Worm (Caenorhabditis elegans) whole organism, young adult: ENCODE measurements around the gene K10H10.10.

Experiments
- B0336.3 ChIP-seq: fragments of 200-800 bp; sonication (Bioruptor generic); IDR thresholded peaks from 2 replicates; pipeline ENCODE4 v1.3.6; 2022; ENCODE audit warnings: missing genetic modification characterization, missing compliant biosample characterization
- C17E4.6 ChIP-seq: fragments of 200-800 bp; sonication (Bioruptor generic); IDR thresholded peaks from 2 replicates; pipeline ENCODE4 v1.3.6; 2022; ENCODE audit warnings: missing genetic modification reagents, missing genetic modification characterization, missing compliant biosample characterization
- F23B12.7 ChIP-seq: sonication (generic microtip); optimal IDR thresholded peaks from 2 replicates; lab custom pipeline; 2017; ENCODE audit warnings: missing genetic modification characterization, mild to moderate bottlenecking, missing compliant biosample characterization, antibody characterized with exemption, moderate library complexity; ENCODE audit not compliant: insufficient read depth
- F33H1.4 ChIP-seq: fragments of 200-800 bp; sonication (Bioruptor generic); IDR thresholded peaks from 2 replicates; pipeline ENCODE4 v1.3.6; 2022; ENCODE audit warnings: missing genetic modification reagents, missing genetic modification characterization, missing compliant biosample characterization
- F37B4.10 ChIP-seq: fragments of 200-800 bp; sonication (Bioruptor generic); IDR thresholded peaks from 2 replicates; pipeline ENCODE4 v1.3.6; 2022; ENCODE audit warnings: missing genetic modification characterization, missing compliant biosample characterization
- F52B5.7 ChIP-seq: sonication (generic microtip); optimal IDR thresholded peaks from 2 replicates; lab custom pipeline; 2016; ENCODE audit warnings: mild to moderate bottlenecking, missing genetic modification characterization, missing compliant biosample characterization
- F55B11.4 ChIP-seq: sonication (generic microtip); optimal IDR thresholded peaks from 2 replicates; lab custom pipeline; 2016; ENCODE audit warnings: missing compliant biosample characterization, missing genetic modification characterization, borderline replicate concordance; ENCODE audit not compliant: insufficient read depth
- F57A8.1 ChIP-seq: fragments of 200-800 bp; sonication (Bioruptor generic); optimal IDR thresholded peaks from 2 replicates; lab custom pipeline; 2018; ENCODE audit warnings: mild to moderate bottlenecking, missing genetic modification characterization, moderate library complexity, missing compliant biosample characterization
- atf-7 ChIP-seq: sonication (generic microtip); optimal IDR thresholded peaks from 2 replicates; lab custom pipeline; 2017; ENCODE audit warnings: mild to moderate bottlenecking, missing genetic modification characterization, missing compliant biosample characterization
- attf-5 ChIP-seq: fragments of 200-800 bp; sonication (Bioruptor generic); optimal IDR thresholded peaks from 2 replicates; lab custom pipeline; 2018; ENCODE audit warnings: mild to moderate bottlenecking, missing genetic modification characterization, missing compliant biosample characterization
- attf-6 ChIP-seq: fragments of 200-800 bp; sonication (Bioruptor generic); IDR thresholded peaks from 2 replicates; pipeline ENCODE4 v1.3.6; 2022; ENCODE audit warnings: missing genetic modification reagents, missing genetic modification characterization, missing compliant biosample characterization
- cebp-1 ChIP-seq, 2 experiments: fragments of 200-800 bp in 1 of 2; sonication (Bioruptor generic) in 1 of 2; sonication (generic microtip) in 1 of 2; IDR thresholded peaks in 1 of 2; optimal IDR thresholded peaks in 1 of 2; 2 replicates each; pipeline versions ENCODE4 v1.3.6 to Lab custom; 2017 to 2022; ENCODE audit warnings: missing compliant biosample characterization in 2 of 2, missing genetic modification characterization in 2 of 2, mild to moderate bottlenecking in 1 of 2, missing genetic modification reagents in 1 of 2, moderate library complexity in 1 of 2
- ceh-100 ChIP-seq: fragments of 200-800 bp; sonication (Bioruptor generic); IDR thresholded peaks from 2 replicates; pipeline ENCODE4 v1.3.6; 2022; ENCODE audit warnings: missing genetic modification reagents, missing genetic modification characterization, missing compliant biosample characterization
- ceh-27 ChIP-seq: fragments of 200-800 bp; sonication (Bioruptor generic); optimal IDR thresholded peaks from 2 replicates; lab custom pipeline; 2018; ENCODE audit warnings: mild to moderate bottlenecking, missing genetic modification characterization, moderate library complexity, missing compliant biosample characterization
- ceh-79 ChIP-seq: sonication (generic microtip); optimal IDR thresholded peaks from 2 replicates; lab custom pipeline; 2017; ENCODE audit warnings: mild to moderate bottlenecking, missing genetic modification characterization, missing compliant biosample characterization
- ceh-91 ChIP-seq: fragments of 200-800 bp; sonication (Bioruptor generic); IDR thresholded peaks from 2 replicates; pipeline ENCODE4 v1.3.6; 2022; ENCODE audit warnings: missing genetic modification reagents, missing genetic modification characterization, missing compliant biosample characterization
- chd-7 ChIP-seq: sonication (generic microtip); optimal IDR thresholded peaks from 2 replicates; lab custom pipeline; 2016; ENCODE audit warnings: mild to moderate bottlenecking, missing genetic modification characterization, moderate library complexity, missing compliant biosample characterization
- die-1 ChIP-seq: sonication (generic microtip); optimal IDR thresholded peaks from 2 replicates; lab custom pipeline; 2016; ENCODE audit warnings: missing genotype, mild to moderate bottlenecking, missing genetic modification characterization, missing compliant biosample characterization
- dox-1 ChIP-seq: fragments of 200-800 bp; sonication (Bioruptor generic); IDR thresholded peaks from 2 replicates; pipeline ENCODE4 v1.3.6; 2022; ENCODE audit warnings: missing genetic modification reagents, missing genetic modification characterization, missing compliant biosample characterization
- dpff-1 ChIP-seq: sonication (generic microtip); optimal IDR thresholded peaks from 2 replicates; lab custom pipeline; 2017; ENCODE audit warnings: mild to moderate bottlenecking, missing genetic modification characterization, missing compliant biosample characterization
- dpl-1 ChIP-seq: fragments of 150-350 bp; optimal IDR thresholded peaks from 2 replicates; lab custom pipeline; 2014; ENCODE audit warnings: missing biosample characterization, missing genetic modification reagents, missing genetic modification characterization
- efl-1 ChIP-seq: fragments of 150-350 bp; optimal IDR thresholded peaks from 2 replicates; lab custom pipeline; 2014; ENCODE audit warnings: missing biosample characterization, missing genetic modification reagents, missing genetic modification characterization
- egl-44 ChIP-seq: fragments of 200-800 bp; sonication (Bioruptor generic); IDR thresholded peaks from 2 replicates; pipeline ENCODE4 v1.3.6; 2022; ENCODE audit warnings: missing genetic modification reagents, missing genetic modification characterization, missing compliant biosample characterization
- him-1 ChIP-seq: sonication (generic microtip); optimal IDR thresholded peaks from 2 replicates; lab custom pipeline; 2016; ENCODE audit warnings: missing genotype, missing genetic modification reagents, missing genetic modification characterization, missing compliant biosample characterization
- hmg-1.2 ChIP-seq: fragments of 200-800 bp; sonication (Bioruptor generic); IDR thresholded peaks from 2 replicates; pipeline ENCODE4 v1.3.6; 2022; ENCODE audit warnings: missing genetic modification reagents, missing genetic modification characterization, missing compliant biosample characterization
- hmg-20 ChIP-seq: fragments of 200-800 bp; sonication (Bioruptor generic); IDR thresholded peaks from 2 replicates; pipeline ENCODE4 v1.3.6; 2022; ENCODE audit warnings: missing genetic modification reagents, missing genetic modification characterization, missing compliant biosample characterization
- let-607 ChIP-seq, 2 experiments: fragments of 200-800 bp in 1 of 2; sonication (Bioruptor generic) in 1 of 2; sonication (generic microtip) in 1 of 2; optimal IDR thresholded peaks; 2 replicates each; lab custom pipeline; 2016 to 2018; ENCODE audit warnings: mild to moderate bottlenecking in 2 of 2, missing compliant biosample characterization in 2 of 2, missing genetic modification characterization in 2 of 2, moderate library complexity in 2 of 2, missing genotype in 1 of 2
- lin-35 ChIP-seq, 3 experiments: fragments of 150-350 bp in 2 of 3; sonication (generic microtip) in 1 of 3; optimal IDR thresholded peaks; 2 replicates each; lab custom pipeline; 2014 to 2018; ENCODE audit warnings: missing biosample characterization in 3 of 3, missing genetic modification characterization in 3 of 3, missing genetic modification reagents in 3 of 3
- lin-40 ChIP-seq: sonication (generic microtip); optimal IDR thresholded peaks from 2 replicates; lab custom pipeline; 2016; ENCODE audit warnings: missing genetic modification characterization, mild to moderate bottlenecking, missing compliant biosample characterization, missing genotype, missing genetic modification reagents
- lin-54 ChIP-seq: fragments of 200-800 bp; sonication (Bioruptor generic); optimal IDR thresholded peaks from 2 replicates; lab custom pipeline; 2018; ENCODE audit warnings: mild to moderate bottlenecking, missing genetic modification characterization, missing compliant biosample characterization
- lsl-1 ChIP-seq: fragments of 200-800 bp; sonication (Bioruptor generic); optimal IDR thresholded peaks from 2 replicates; lab custom pipeline; 2018; ENCODE audit warnings: mild to moderate bottlenecking, missing genetic modification characterization, moderate library complexity, missing compliant biosample characterization
- madf-3 ChIP-seq: fragments of 200-800 bp; sonication (Bioruptor generic); IDR thresholded peaks from 2 replicates; pipeline ENCODE4 v1.3.6; 2022; ENCODE audit warnings: missing genetic modification reagents, missing genetic modification characterization, missing compliant biosample characterization
- madf-6 ChIP-seq: fragments of 200-800 bp; sonication (Bioruptor generic); IDR thresholded peaks from 2 replicates; pipeline ENCODE4 v1.3.6; 2022; ENCODE audit warnings: missing genetic modification reagents, missing genetic modification characterization, missing compliant biosample characterization
- mcd-1 ChIP-seq: fragments of 200-800 bp; sonication (Bioruptor generic); IDR thresholded peaks from 2 replicates; pipeline ENCODE4 v1.3.6; 2022; ENCODE audit warnings: missing genetic modification reagents, missing genetic modification characterization, missing compliant biosample characterization
- mel-28 ChIP-seq: sonication (generic microtip); optimal IDR thresholded peaks from 2 replicates; lab custom pipeline; 2016; ENCODE audit warnings: borderline replicate concordance, mild to moderate bottlenecking, missing genetic modification characterization, missing compliant biosample characterization
- mxl-1 ChIP-seq: sonication (generic microtip); optimal IDR thresholded peaks from 2 replicates; lab custom pipeline; 2016; ENCODE audit warnings: missing genetic modification characterization, missing compliant biosample characterization
- nfyb-1 ChIP-seq: fragments of 200-800 bp; sonication (Bioruptor generic); IDR thresholded peaks from 2 replicates; pipeline ENCODE4 v1.3.6; 2022; ENCODE audit warnings: missing genetic modification reagents, missing genetic modification characterization, missing compliant biosample characterization
- nhr-120 ChIP-seq: fragments of 200-800 bp; sonication (Bioruptor generic); IDR thresholded peaks from 2 replicates; pipeline ENCODE4 v1.3.6; 2022; ENCODE audit warnings: missing genetic modification characterization, missing compliant biosample characterization
- nhr-80 ChIP-seq: sonication (generic microtip); optimal IDR thresholded peaks from 2 replicates; lab custom pipeline; 2016; ENCODE audit warnings: missing genetic modification characterization, missing compliant biosample characterization
- pbrm-1 ChIP-seq: fragments of 200-800 bp; sonication (Bioruptor generic); IDR thresholded peaks from 2 replicates; pipeline ENCODE4 v1.3.6; 2022; ENCODE audit warnings: missing genetic modification reagents, missing genetic modification characterization, missing compliant biosample characterization
- repo-1 ChIP-seq: sonication (generic microtip); optimal IDR thresholded peaks from 2 replicates; lab custom pipeline; 2017; ENCODE audit warnings: mild to moderate bottlenecking, missing genetic modification characterization, missing compliant biosample characterization
- snpc-4 ChIP-seq, 5 experiments: fragments of 150-350 bp in 1 of 5; sonication (generic microtip) in 4 of 5; optimal IDR thresholded peaks; 2 replicates each; lab custom pipeline; 2014 to 2018; ENCODE audit warnings: missing genetic modification characterization in 5 of 5, missing biosample characterization in 3 of 5, antibody characterized with exemption in 2 of 5, mild to moderate bottlenecking in 2 of 5, missing compliant biosample characterization in 2 of 5, missing genotype in 2 of 5, moderate library complexity in 2 of 5, missing genetic modification reagents in 1 of 5
- tbp1 ChIP-seq: fragments of 200-800 bp; sonication (Bioruptor generic); optimal IDR thresholded peaks from 2 replicates; lab custom pipeline; 2018; ENCODE audit warnings: mild to moderate bottlenecking, missing genetic modification characterization, missing compliant biosample characterization
- tlf-1 ChIP-seq: fragments of 200-800 bp; sonication (Bioruptor generic); optimal IDR thresholded peaks from 2 replicates; lab custom pipeline; 2018; ENCODE audit warnings: mild to moderate bottlenecking, missing genetic modification characterization, missing compliant biosample characterization
- unc-130 ChIP-seq: sonication (generic microtip); optimal IDR thresholded peaks from 2 replicates; lab custom pipeline; 2016; ENCODE audit warnings: missing genetic modification reagents, missing genetic modification characterization, missing compliant biosample characterization
- xnd-1 ChIP-seq: sonication (generic microtip); optimal IDR thresholded peaks from 2 replicates; lab custom pipeline; 2016; ENCODE audit warnings: missing genotype, missing genetic modification reagents, missing genetic modification characterization, missing compliant biosample characterization
- ztf-18 ChIP-seq: sonication (generic microtip); optimal IDR thresholded peaks from 2 replicates; lab custom pipeline; 2016; ENCODE audit warnings: missing genotype, mild to moderate bottlenecking, missing genetic modification characterization, missing compliant biosample characterization

The K10H10.10 gene

DNA sequence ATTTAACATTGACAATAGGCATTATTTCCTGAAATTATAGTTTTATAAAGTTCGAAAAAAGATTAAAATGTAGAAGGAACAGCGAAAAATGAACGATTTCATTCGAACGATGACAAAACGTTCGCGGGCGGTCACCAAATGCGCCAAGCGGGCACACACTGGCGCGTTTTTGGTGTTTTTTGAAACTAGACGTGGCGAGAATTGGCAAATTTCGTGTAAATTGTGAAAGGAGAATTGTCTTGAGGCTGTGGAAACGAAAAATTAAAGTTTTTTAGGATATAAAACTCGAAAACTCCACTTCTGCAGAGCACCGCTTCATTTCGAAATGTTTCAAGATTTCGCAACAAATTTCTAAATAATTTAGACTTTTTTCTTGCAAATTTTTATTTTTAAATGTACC lies 18.9 kb upstream of the K10H10.10 start, which contains the start of gene usp-14:
usp-14 (minus strand) TSS at position 28 of the 400 bp plus-strand sequence.
- TF ChIP-seq let-607 (tag; optimal IDR thresholded peaks at IDR 0.05; lab: Kevin White, UChicago) (peak in 1 of 2 experiments; percentile 29), attf-6 (GFP tag; lab: Robert Waterston, UW) (no peak), lsl-1 (GFP tag; lab: Kevin White, UChicago) (peak; percentile 35), madf-3 (GFP tag; lab: Robert Waterston, UW) (0 out of 2 replicates have a peak, but pooled peaks have one; percentile 33), egl-44 (GFP tag; lab: Robert Waterston, UW) (no peak), xnd-1 (tag; lab: Kevin White, UChicago) (peak; percentile 4), ceh-79 (tag; lab: Kevin White, UChicago) (no peak), F33H1.4 (GFP tag; lab: Robert Waterston, UW) (0 out of 2 replicates have a peak, but pooled peaks have one; percentile 30), tbp1 (GFP tag; lab: Kevin White, UChicago) (peak; percentile 49), unc-130 (GFP tag; lab: Kevin White, UChicago) (no peak), mxl-1 (tag; lab: Kevin White, UChicago) (no peak), F57A8.1 (no peak), attf-5 (peak; percentile 74), nhr-80 (tag; lab: Kevin White, UChicago) (peak; percentile 17), ceh-91 (GFP tag; lab: Robert Waterston, UW) (peak; percentile 13; the same call in 1 of the 2 replicates), nfyb-1 (GFP tag; lab: Robert Waterston, UW) (peak; percentile 66), hmg-1.2 (GFP tag; lab: Robert Waterston, UW) (peak; percentile 45), mcd-1 (peak; percentile 78), lin-54 (GFP tag; lab: Kevin White, UChicago) (peak; percentile 82), F37B4.10 (GFP tag; lab: Robert Waterston, UW) (no peak), die-1 (tag; lab: Kevin White, UChicago) (no peak), hmg-20 (GFP tag; lab: Robert Waterston, UW) (no peak), ztf-18 (tag; lab: Kevin White, UChicago) (peak; percentile 93), snpc-4 (GFP tag; optimal IDR thresholded peaks at IDR 0.05; lab: Kevin White, UChicago) (no peak), snpc-4 (tag; optimal IDR thresholded peaks at IDR 0.05; lab: Kevin White, UChicago) (peak in 3 of 4 experiments; percentile 5 to 44 (median 16)), dpff-1 (no peak), ceh-100 (GFP tag; lab: Robert Waterston, UW) (peak; percentile 40; the same call in 1 of the 2 replicates), madf-6 (GFP tag; lab: Robert Waterston, UW) (peak; percentile 79), B0336.3 (peak; percentile 76; the same call in 1 of the 2 replicates), C17E4.6 (GFP tag; lab: Robert Waterston, UW) (no peak), nhr-120 (GFP tag; lab: Robert Waterston, UW) (no peak), F55B11.4 (tag; lab: Kevin White, UChicago) (no peak), lin-40 (tag; lab: Kevin White, UChicago) (peak; percentile 56), mel-28 (tag; lab: Kevin White, UChicago) (no peak), dox-1 (GFP tag; lab: Robert Waterston, UW) (peak; percentile 61), F23B12.7 (peak; percentile 50), cebp-1 (GFP tag; IDR thresholded peaks at IDR 0.05; lab: Robert Waterston, UW) (peak; percentile 54), cebp-1 (tag; optimal IDR thresholded peaks at IDR 0.05; lab: Kevin White, UChicago) (peak; percentile 94), lin-35 (GFP tag; optimal IDR thresholded peaks at IDR 0.05; lab: Kevin White, UChicago) (peak in 1 of 3 experiments; percentile 81), repo-1 (tag; lab: Kevin White, UChicago) (peak; percentile 33), chd-7 (no peak), ceh-27 (no peak), dpl-1 (GFP tag; lab: Kevin White, UChicago) (peak; percentile 53), him-1 (tag; lab: Kevin White, UChicago) (no peak), tlf-1 (GFP tag; lab: Kevin White, UChicago) (peak; percentile 18), F52B5.7 (no peak), atf-7 (no peak), efl-1 (peak; percentile 76), pbrm-1 (GFP tag; lab: Robert Waterston, UW) (peak; percentile 62)
